Worm (Caenorhabditis elegans) whole organism, L3 larva: ENCODE measurements around the gene sprr-3.

Experiments
- aly-2 ChIP-seq: fragments of 150-350 bp; optimal IDR thresholded peaks from 2 replicates; lab custom pipeline; 2014; ENCODE audit warnings: missing biosample characterization, missing genetic modification characterization
- ama-1 ChIP-seq: fragments of 150-350 bp; optimal IDR thresholded peaks from 2 replicates; lab custom pipeline; 2018
- ceh-16 ChIP-seq: sonication (generic microtip); optimal IDR thresholded peaks from 2 replicates; lab custom pipeline; 2017; ENCODE audit warnings: missing biosample characterization, missing genetic modification characterization
- ceh-28 ChIP-seq: fragments of 150-350 bp; optimal IDR thresholded peaks from 2 replicates; lab custom pipeline; 2014; ENCODE audit warnings: missing biosample characterization, missing genetic modification reagents, missing genetic modification characterization
- ceh-82 ChIP-seq: fragments of 150-350 bp; optimal IDR thresholded peaks from 2 replicates; lab custom pipeline; 2014; ENCODE audit warnings: missing biosample characterization, missing genetic modification characterization
- egl-27 ChIP-seq: sonication (generic microtip); optimal IDR thresholded peaks from 4 replicates; lab custom pipeline; 2017; ENCODE audit warnings: missing biosample characterization, missing genetic modification reagents, missing genetic modification characterization
- egl-5 ChIP-seq: fragments of 150-350 bp; optimal IDR thresholded peaks from 2 replicates; lab custom pipeline; 2017; ENCODE audit warnings: missing biosample characterization, missing genetic modification reagents, missing genetic modification characterization, inconsistent platforms
- elt-2 ChIP-seq: sonication (generic microtip); optimal IDR thresholded peaks from 2 replicates; lab custom pipeline; 2016; ENCODE audit warnings: missing genetic modification reagents, mild to moderate bottlenecking, missing genetic modification characterization, missing compliant biosample characterization
- elt-3 ChIP-seq, 3 experiments: fragments of 150-350 bp in 1 of 3; sonication (generic microtip) in 2 of 3; optimal IDR thresholded peaks; 2 replicates in 2 of 3; 4 replicates in 1 of 3; lab custom pipeline; 2014 to 2017; ENCODE audit warnings: missing biosample characterization in 3 of 3, missing genetic modification characterization in 3 of 3
- fkh-10 ChIP-seq: sonication (generic microtip); optimal IDR thresholded peaks from 2 replicates; lab custom pipeline; 2017; ENCODE audit warnings: missing biosample characterization, missing genetic modification reagents, missing genetic modification characterization
- fkh-2 ChIP-seq: fragments of 150-350 bp; optimal IDR thresholded peaks from 2 replicates; lab custom pipeline; 2014; ENCODE audit warnings: missing biosample characterization, missing genetic modification reagents, missing genetic modification characterization
- fos-1 ChIP-seq: fragments of 150-350 bp; optimal IDR thresholded peaks from 2 replicates; lab custom pipeline; 2014; ENCODE audit warnings: missing biosample characterization, missing genetic modification characterization
- hmg-11 ChIP-seq: sonication (generic microtip); optimal IDR thresholded peaks from 2 replicates; lab custom pipeline; 2016; ENCODE audit warnings: missing genetic modification characterization, missing compliant biosample characterization
- jun-1 ChIP-seq: fragments of 150-350 bp; optimal IDR thresholded peaks from 2 replicates; lab custom pipeline; 2014; ENCODE audit warnings: missing biosample characterization, missing genetic modification reagents, missing genetic modification characterization
- lin-15B ChIP-seq: fragments of 150-350 bp; optimal IDR thresholded peaks from 2 replicates; lab custom pipeline; 2014; ENCODE audit warnings: missing biosample characterization, missing genetic modification characterization
- lin-39 ChIP-seq: fragments of 150-350 bp; optimal IDR thresholded peaks from 2 replicates; lab custom pipeline; 2018; ENCODE audit warnings: missing biosample characterization, missing genetic modification reagents, missing genetic modification characterization
- lsy-12 ChIP-seq: sonication (generic microtip); optimal IDR thresholded peaks from 2 replicates; lab custom pipeline; 2016; ENCODE audit warnings: mild to moderate bottlenecking, missing genetic modification characterization, missing compliant biosample characterization
- mdl-1 ChIP-seq: fragments of 150-350 bp; optimal IDR thresholded peaks from 2 replicates; lab custom pipeline; 2014; ENCODE audit warnings: missing biosample characterization, missing genetic modification characterization
- mml-1 ChIP-seq: fragments of 150-350 bp; sonication (generic microtip); optimal IDR thresholded peaks from 3 replicates; lab custom pipeline; 2014; ENCODE audit warnings: missing biosample characterization, missing genetic modification characterization
- nhr-11 ChIP-seq: fragments of 150-350 bp; optimal IDR thresholded peaks from 2 replicates; lab custom pipeline; 2014; ENCODE audit warnings: missing biosample characterization, missing genetic modification characterization
- nhr-23 ChIP-seq: fragments of 150-350 bp; optimal IDR thresholded peaks from 2 replicates; lab custom pipeline; 2014; ENCODE audit warnings: missing biosample characterization, missing genetic modification reagents, missing genetic modification characterization
- nhr-237 ChIP-seq: fragments of 150-350 bp; optimal IDR thresholded peaks from 2 replicates; lab custom pipeline; 2014; ENCODE audit warnings: missing biosample characterization, missing genetic modification characterization
- nhr-25 ChIP-seq: sonication (generic microtip); optimal IDR thresholded peaks from 2 replicates; lab custom pipeline; 2017; ENCODE audit warnings: missing biosample characterization, missing genetic modification characterization
- nhr-28 ChIP-seq: fragments of 150-350 bp; optimal IDR thresholded peaks from 2 replicates; lab custom pipeline; 2014; ENCODE audit warnings: missing biosample characterization, missing genetic modification characterization
- nhr-43 ChIP-seq: sonication (generic microtip); optimal IDR thresholded peaks from 2 replicates; lab custom pipeline; 2016; ENCODE audit warnings: mild to moderate bottlenecking, missing genetic modification characterization, missing compliant biosample characterization; ENCODE audit not compliant: poor library complexity, severe bottlenecking
- nhr-67 ChIP-seq: fragments of 150-350 bp; optimal IDR thresholded peaks from 2 replicates; lab custom pipeline; 2014; ENCODE audit warnings: missing biosample characterization, missing genetic modification characterization
- nhr-77 ChIP-seq: fragments of 150-350 bp; optimal IDR thresholded peaks from 2 replicates; lab custom pipeline; 2014; ENCODE audit warnings: missing biosample characterization, missing genetic modification characterization
- pqm-1 ChIP-seq: fragments of 150-350 bp; optimal IDR thresholded peaks from 2 replicates; lab custom pipeline; 2017; ENCODE audit warnings: missing biosample characterization, missing genetic modification characterization, inconsistent platforms
- snpc-4 ChIP-seq: fragments of 150-350 bp; optimal IDR thresholded peaks from 2 replicates; lab custom pipeline; 2014; ENCODE audit warnings: missing biosample characterization, missing genetic modification characterization
- tbx-2 ChIP-seq: sonication (generic microtip); optimal IDR thresholded peaks from 2 replicates; lab custom pipeline; 2016; ENCODE audit warnings: mild to moderate bottlenecking, missing genetic modification characterization, missing compliant biosample characterization
- unc-39 ChIP-seq: sonication (generic microtip); optimal IDR thresholded peaks from 4 replicates; lab custom pipeline; 2017; ENCODE audit warnings: missing biosample characterization, missing genetic modification characterization
- zag-1 ChIP-seq: fragments of 150-350 bp; optimal IDR thresholded peaks from 2 replicates; lab custom pipeline; 2014; ENCODE audit warnings: missing biosample characterization, missing genetic modification characterization
- ztf-11 ChIP-seq: fragments of 150-350 bp; optimal IDR thresholded peaks from 2 replicates; lab custom pipeline; 2014; ENCODE audit warnings: missing biosample characterization, missing genetic modification characterization

sprr-3 gene

ce11 chrIV:2552276-2552675 lies 10.2 kb downstream of the sprr-3 start:
- TF ChIP-seq egl-27 (tag; lab: Kevin White, UChicago) (no peak), ceh-28 (tag; lab: Kevin White, UChicago) (peak; percentile 79), elt-3 (tag; optimal IDR thresholded peaks at IDR 0.05; lab: Kevin White, UChicago) (no peak), nhr-77 (tag; lab: Kevin White, UChicago) (no peak), nhr-25 (tag; lab: Kevin White, UChicago) (no peak), lin-39 (tag; lab: Kevin White, UChicago) (no peak)

DNA sequence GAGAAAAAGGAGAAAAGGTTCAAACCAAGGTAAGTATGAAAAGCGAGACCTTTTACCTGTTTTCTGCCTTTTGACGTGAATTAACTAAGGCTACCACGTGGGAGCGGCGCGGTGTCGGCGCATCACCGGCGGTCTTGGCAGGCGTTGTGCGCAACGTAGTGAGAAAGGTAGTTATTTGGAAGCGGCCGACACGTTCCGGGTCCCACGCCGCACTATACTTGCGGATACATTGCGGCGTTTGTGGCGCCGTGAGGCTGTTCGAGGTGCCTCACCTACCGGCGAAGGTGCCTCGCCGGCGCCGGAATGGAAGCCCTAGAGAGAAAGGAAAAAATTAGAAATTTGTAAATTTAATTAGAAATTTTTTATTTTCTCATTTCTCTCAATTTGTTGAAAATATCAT lies 10.8 kb downstream of the sprr-3 start:
- TF ChIP-seq nhr-11 (no peak), aly-2 (tag; lab: Kevin White, UChicago) (no peak), zag-1 (tag; lab: Kevin White, UChicago) (no peak), nhr-67 (tag; lab: Kevin White, UChicago) (no peak), egl-27 (tag; lab: Kevin White, UChicago) (no peak), hmg-11 (tag; lab: Kevin White, UChicago) (no peak), mdl-1 (tag; lab: Kevin White, UChicago) (no peak), nhr-77 (tag; lab: Kevin White, UChicago) (no peak), nhr-43 (tag; lab: Kevin White, UChicago) (no peak), ztf-11 (tag; lab: Kevin White, UChicago) (no peak), elt-2 (tag; lab: Kevin White, UChicago) (no peak)

- TF ChIP-seq nhr-25 (tag; lab: Kevin White, UChicago) (no peak), ama-1 (lab: Kevin White, UChicago) (no peak), hmg-11 (tag; lab: Kevin White, UChicago) (no peak), mml-1 (no peak), nhr-77 (tag; lab: Kevin White, UChicago) (no peak), jun-1 (no peak), fkh-2 (tag; lab: Kevin White, UChicago) (no peak), lin-39 (tag; lab: Kevin White, UChicago) (no peak)
Measured at ce11 chrIV:2556211-2556610, 14.1 kb downstream of the sprr-3 start.

ce11 chrIV:2561358-2561757 lies 19.3 kb downstream of the sprr-3 start, which contains the start of gene Y69A2AR.46:
Gene Y69A2AR.46, plus strand, starts transcription at chrIV:2561658.
- no peak for TF ChIP-seq lin-15B (tag; lab: Kevin White, UChicago)
- no peak for TF ChIP-seq ceh-28 (tag; lab: Kevin White, UChicago)
- no peak for TF ChIP-seq nhr-23 (tag; lab: Kevin White, UChicago)
- TF ChIP-seq tbx-2 (tag; lab: Kevin White, UChicago) = no peak
- no peak for TF ChIP-seq snpc-4
- no peak for TF ChIP-seq egl-27 (tag; lab: Kevin White, UChicago)
- TF ChIP-seq zag-1 (tag; lab: Kevin White, UChicago) = no peak
- no peak for TF ChIP-seq nhr-237 (tag; lab: Kevin White, UChicago)
- TF ChIP-seq fkh-10 (GFP tag; lab: Kevin White, UChicago) = no peak
- TF ChIP-seq nhr-11 = no peak
- TF ChIP-seq lin-39 (tag; lab: Kevin White, UChicago) = no peak
- no peak for TF ChIP-seq ama-1 (lab: Kevin White, UChicago)
- TF ChIP-seq hmg-11 (tag; lab: Kevin White, UChicago) = no peak
- no peak for TF ChIP-seq ceh-82 (tag; lab: Kevin White, UChicago)
- TF ChIP-seq unc-39 (tag; lab: Kevin White, UChicago) = no peak
- no peak for TF ChIP-seq egl-5

DNA sequence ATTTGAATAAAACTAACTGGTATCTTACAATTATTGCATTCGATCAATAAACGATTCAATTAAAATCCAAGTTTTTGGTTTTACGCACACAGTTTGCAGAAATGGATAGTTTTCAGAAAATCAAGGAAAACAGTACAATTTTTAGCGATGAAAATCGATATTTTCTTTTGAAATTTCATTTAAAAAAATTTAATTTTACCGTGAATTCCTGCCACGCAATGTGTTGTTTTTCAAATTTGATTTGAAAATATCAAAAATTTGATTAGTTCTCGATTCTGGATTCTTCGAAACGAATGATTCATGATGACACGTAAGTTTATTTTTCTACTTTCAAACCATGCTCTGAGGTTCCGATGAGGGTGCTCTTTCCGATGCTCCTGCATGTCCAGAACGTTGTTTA lies 20.0 kb downstream of the sprr-3 start, which contains the start of gene Y69A2AR.50:
Gene Y69A2AR.50 (plus strand): TSS at position 301 of the 400 bp plus-strand sequence.
- no peak for TF ChIP-seq elt-2 (tag; lab: Kevin White, UChicago)
- TF ChIP-seq tbx-2 (tag; lab: Kevin White, UChicago) = no peak
- TF ChIP-seq lin-15B (tag; lab: Kevin White, UChicago) = no peak
- no peak for TF ChIP-seq ceh-16 (tag; lab: Kevin White, UChicago)
- no peak for TF ChIP-seq nhr-43 (tag; lab: Kevin White, UChicago)
- TF ChIP-seq nhr-28 (tag; lab: Kevin White, UChicago) = no peak
- no peak for TF ChIP-seq pqm-1 (tag; lab: Kevin White, UChicago)
- TF ChIP-seq fos-1 = no peak
- TF ChIP-seq nhr-25 (tag; lab: Kevin White, UChicago) = no peak
- no peak for TF ChIP-seq lsy-12 (tag; lab: Kevin White, UChicago)
- TF ChIP-seq nhr-11 = no peak
- TF ChIP-seq fkh-2 (tag; lab: Kevin White, UChicago) = no peak
- no peak for TF ChIP-seq lin-39 (tag; lab: Kevin White, UChicago)
- TF ChIP-seq zag-1 (tag; lab: Kevin White, UChicago) = no peak
- no peak for TF ChIP-seq ztf-11 (tag; lab: Kevin White, UChicago)
- TF ChIP-seq fkh-10 (GFP tag; lab: Kevin White, UChicago) = no peak
- TF ChIP-seq, all 47 proteins: peak for 0
